Worm (Caenorhabditis elegans) whole organism, young adult: ENCODE measurements around the gene C49A9.5.

Experiments used
- B0019.2 ChIP-seq: fragments of 200-800 bp; sonication (Bioruptor generic); conservative IDR thresholded peaks from 2 replicates; pipeline ENCODE4 v1.3.6; 2022; ENCODE audit warnings: missing genetic modification reagents, missing genetic modification characterization, missing compliant biosample characterization
- ama-1 ChIP-seq, 3 experiments: fragments of 150-350 bp in 1 of 3; sonication (generic microtip) in 2 of 3; optimal IDR thresholded peaks; 2 replicates each; lab custom pipeline; 2014 to 2018; ENCODE audit warnings: missing biosample characterization in 2 of 3, missing genetic modification characterization in 2 of 3, missing genetic modification reagents in 2 of 3
- attf-6 ChIP-seq: fragments of 200-800 bp; sonication (Bioruptor generic); IDR thresholded peaks from 2 replicates; pipeline ENCODE4 v1.3.6; 2022; ENCODE audit warnings: missing genetic modification reagents, missing genetic modification characterization, missing compliant biosample characterization
- die-1 ChIP-seq: sonication (generic microtip); optimal IDR thresholded peaks from 2 replicates; lab custom pipeline; 2016; ENCODE audit warnings: missing genotype, mild to moderate bottlenecking, missing genetic modification characterization, missing compliant biosample characterization
- ets-4 ChIP-seq: fragments of 200-800 bp; sonication (Bioruptor generic); optimal IDR thresholded peaks from 2 replicates; lab custom pipeline; 2018; ENCODE audit warnings: mild to moderate bottlenecking, missing genetic modification characterization, missing compliant biosample characterization
- hsf-1 ChIP-seq: fragments of 200-800 bp; sonication (Bioruptor generic); IDR thresholded peaks from 2 replicates; pipeline ENCODE4 v1.3.6; 2022; ENCODE audit warnings: missing genetic modification reagents, missing genetic modification characterization, missing compliant biosample characterization
- pha-4 ChIP-seq: fragments of 150-350 bp; sonication (generic microtip); optimal IDR thresholded peaks from 2 replicates; lab custom pipeline; 2014; ENCODE audit warnings: missing biosample characterization, missing genetic modification reagents, missing genetic modification characterization
- snpc-1.1 ChIP-seq: sonication (generic microtip); optimal IDR thresholded peaks from 2 replicates; lab custom pipeline; 2017; ENCODE audit warnings: missing genetic modification characterization, mild to moderate bottlenecking, missing compliant biosample characterization, antibody characterized with exemption, moderate library complexity, missing genotype, missing genetic modification reagents; ENCODE audit not compliant: insufficient read depth
- snpc-4 ChIP-seq, 5 experiments: fragments of 150-350 bp in 1 of 5; sonication (generic microtip) in 4 of 5; optimal IDR thresholded peaks; 2 replicates each; lab custom pipeline; 2014 to 2018; ENCODE audit warnings: missing genetic modification characterization in 5 of 5, missing biosample characterization in 3 of 5, antibody characterized with exemption in 2 of 5, mild to moderate bottlenecking in 2 of 5, missing compliant biosample characterization in 2 of 5, missing genotype in 2 of 5, moderate library complexity in 2 of 5, missing genetic modification reagents in 1 of 5
- sptf-2 ChIP-seq: fragments of 200-800 bp; sonication (Bioruptor generic); optimal IDR thresholded peaks from 2 replicates; lab custom pipeline; 2018; ENCODE audit warnings: mild to moderate bottlenecking, missing genetic modification characterization, missing compliant biosample characterization
- tlf-1 ChIP-seq: fragments of 200-800 bp; sonication (Bioruptor generic); optimal IDR thresholded peaks from 2 replicates; lab custom pipeline; 2018; ENCODE audit warnings: mild to moderate bottlenecking, missing genetic modification characterization, missing compliant biosample characterization
- unc-62 ChIP-seq: fragments of 150-350 bp; optimal IDR thresholded peaks from 2 replicates; lab custom pipeline; 2014; ENCODE audit warnings: missing biosample characterization, missing genetic modification reagents, missing genetic modification characterization
- ztf-6 ChIP-seq: fragments of 200-800 bp; sonication (Bioruptor generic); IDR thresholded peaks from 2 replicates; pipeline ENCODE4 v1.3.6; 2022; ENCODE audit warnings: missing genetic modification reagents, missing genetic modification characterization, missing compliant biosample characterization

DNA sequence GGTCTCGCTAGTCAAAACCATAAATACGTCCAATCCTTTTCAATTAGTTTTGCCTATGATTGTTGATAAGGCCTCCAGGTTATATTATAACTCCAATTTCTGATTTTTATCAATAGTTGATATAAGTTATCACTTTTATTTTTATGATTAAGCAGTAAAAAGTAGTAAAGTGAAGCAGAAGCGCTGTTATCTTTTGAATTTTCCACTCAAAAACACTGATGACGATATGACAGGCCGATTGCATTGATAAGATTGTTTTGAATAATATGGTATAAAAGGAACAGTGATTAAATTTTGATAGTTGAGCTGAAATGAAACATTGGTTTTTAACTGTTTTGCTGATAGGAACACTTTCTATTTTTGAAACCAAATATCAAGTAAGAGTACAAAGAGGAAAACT lies 27.9 kb upstream of the C49A9.5 start, which contains the start of gene asp-9:
- TF ChIP-seq die-1 (no peak), pha-4 (tag; lab: Kevin White, UChicago) (no peak), ets-4 (GFP tag; lab: Kevin White, UChicago) (no peak), snpc-1.1 (no peak), attf-6 (GFP tag; lab: Robert Waterston, UW) (no peak), snpc-4 (GFP tag; optimal IDR thresholded peaks at IDR 0.05; lab: Kevin White, UChicago) (no peak), snpc-4 (tag; optimal IDR thresholded peaks at IDR 0.05; lab: Kevin White, UChicago) (no peak), hsf-1 (GFP tag; lab: Robert Waterston, UW) (no peak), B0019.2 (GFP tag; lab: Robert Waterston, UW) (no peak), ztf-6 (GFP tag; lab: Robert Waterston, UW) (no peak), unc-62 (no peak), tlf-1 (GFP tag; lab: Kevin White, UChicago) (no peak), ama-1 (optimal IDR thresholded peaks at IDR 0.05; lab: Kevin White, UChicago) (no peak), ama-1 (GFP tag; optimal IDR thresholded peaks at IDR 0.05; lab: Kevin White, UChicago) (no peak), sptf-2 (GFP tag; lab: Kevin White, UChicago) (no peak)
